Fruit fly (Drosophila melanogaster): ENCODE measurements around the gene ND-B22.

The ND-B22 gene

DNA sequence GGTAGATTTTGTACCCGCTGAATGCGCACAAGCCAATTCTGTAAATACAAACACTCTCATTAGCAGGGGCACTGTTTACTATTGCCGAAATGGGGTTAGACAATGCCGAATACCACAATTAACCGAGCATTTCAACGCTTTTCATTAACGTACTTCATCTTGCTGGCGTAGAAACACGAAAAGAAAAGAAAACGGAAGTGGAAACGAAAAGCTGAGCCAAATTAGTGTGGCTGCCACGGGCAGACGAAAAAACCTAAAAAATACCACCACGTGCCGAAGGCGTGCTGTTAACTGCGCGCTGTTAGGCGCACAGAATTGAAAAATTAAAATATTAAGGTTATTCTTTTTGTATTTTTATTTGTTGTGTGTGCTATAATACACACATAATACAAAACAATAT, 24.0 kb upstream of the ND-B22 start, which contains the start of gene RpL24 (continued):
- peak; percentile 89 for TF ChIP-seq CG2202 (tag; optimal IDR thresholded peaks at IDR 0.05)
- peak; percentile 72 for TF ChIP-seq CG30431 (GFP tag; optimal IDR thresholded peaks at IDR 0.05)
- TF ChIP-seq fd102C (GFP tag; optimal IDR thresholded peaks at IDR 0.05): peak; percentile 93
- peak; percentile 92 for TF ChIP-seq CG17359 (tag; optimal IDR thresholded peaks at IDR 0.05)
- peak; percentile 75 for TF ChIP-seq dimm (GFP tag; IDR thresholded peaks at IDR 0.05)
- peak; percentile 72 for TF ChIP-seq CG6689 (GFP tag; IDR thresholded peaks at IDR 0.05)
- TF ChIP-seq CG11093 (GFP tag; IDR thresholded peaks at IDR 0.05): no peak; the same call in 2 of the 3 replicates
- TF ChIP-seq CG17802 (tag; optimal IDR thresholded peaks at IDR 0.05): peak; percentile 82
- peak; percentile 94 for TF ChIP-seq ash1 (GFP tag; optimal IDR thresholded peaks at IDR 0.05)
- peak; percentile 89 for TF ChIP-seq btn (GFP tag; optimal IDR thresholded peaks at IDR 0.05)
- peak; percentile 77 for TF ChIP-seq grn (GFP tag; optimal IDR thresholded peaks at IDR 0.05)
- TF ChIP-seq CG6272 (GFP tag; IDR thresholded peaks at IDR 0.05): peak; percentile 64; the same call in 1 of the 2 replicates
- peak in 1 of 3 experiments; percentile 72 for TF ChIP-seq Stat92E (GFP tag; optimal IDR thresholded peaks at IDR 0.05)
- peak; percentile 98 for TF ChIP-seq lab (GFP tag; optimal IDR thresholded peaks at IDR 0.05)
- peak in 1 of 2 experiments; percentile 80 for TF ChIP-seq insv (GFP tag; optimal IDR thresholded peaks at IDR 0.05)
- TF ChIP-seq Hr51 (GFP tag; optimal IDR thresholded peaks at IDR 0.05): peak; percentile 81 to 88
- peak; percentile 91 for TF ChIP-seq CG4707 (GFP tag; optimal IDR thresholded peaks at IDR 0.05)
- peak; percentile 86 for TF ChIP-seq Bteb2 (GFP tag; optimal IDR thresholded peaks at IDR 0.05)
- peak; percentile 88 for TF ChIP-seq pzg (GFP tag; optimal IDR thresholded peaks at IDR 0.05)
- peak; percentile 68 for TF ChIP-seq row (GFP tag; IDR thresholded peaks at IDR 0.05)
- peak; percentile 67 for TF ChIP-seq zf30C (GFP tag; optimal IDR thresholded peaks at IDR 0.05)
- TF ChIP-seq CG7839 (tag; optimal IDR thresholded peaks at IDR 0.05): peak; percentile 86
- peak; percentile 96 for TF ChIP-seq CG17568 (GFP tag; optimal IDR thresholded peaks at IDR 0.05)
- peak; percentile 75 for TF ChIP-seq CG13424 (tag; optimal IDR thresholded peaks at IDR 0.05)
- no peak for TF ChIP-seq Gsc (GFP tag; IDR thresholded peaks at IDR 0.05)
- peak; percentile 87 for TF ChIP-seq sug (tag; optimal IDR thresholded peaks at IDR 0.05)
- peak; percentile 86 for TF ChIP-seq CG6254 (GFP tag; optimal IDR thresholded peaks at IDR 0.05)
- peak; percentile 80 for TF ChIP-seq slp2 (GFP tag; optimal IDR thresholded peaks at IDR 0.05)
- peak; percentile 84 for TF ChIP-seq CG9817 (tag; optimal IDR thresholded peaks at IDR 0.05)
- no peak for TF ChIP-seq nerfin-2 (GFP tag; IDR thresholded peaks at IDR 0.05; ENCODE audit: partially characterized antibody)
- TF ChIP-seq tap (tag; optimal IDR thresholded peaks at IDR 0.05): peak; percentile 77
- peak; percentile 78 for TF ChIP-seq CG3065 (GFP tag; optimal IDR thresholded peaks at IDR 0.05)
- TF ChIP-seq CG10462 (GFP tag; optimal IDR thresholded peaks at IDR 0.05): peak; percentile 57
- peak; percentile 77 for TF ChIP-seq CG12942 (GFP tag; optimal IDR thresholded peaks at IDR 0.05)
- TF ChIP-seq CG17912 (GFP tag; optimal IDR thresholded peaks at IDR 0.05): peak; percentile 97
- TF ChIP-seq CG16815 (GFP tag; optimal IDR thresholded peaks at IDR 0.05): peak; percentile 47
- TF ChIP-seq sens-2 (GFP tag; IDR thresholded peaks at IDR 0.05): peak; percentile 91
- TF ChIP-seq sr (GFP tag; IDR thresholded peaks at IDR 0.05): peak; percentile 93
- TF ChIP-seq CkIIα-i1 (GFP tag; IDR thresholded peaks at IDR 0.05): no peak
- peak; percentile 46 for TF ChIP-seq CG4360 (GFP tag; IDR thresholded peaks at IDR 0.05)
- peak; percentile 79 for TF ChIP-seq mam (GFP tag; optimal IDR thresholded peaks at IDR 0.05)
- TF ChIP-seq Kr (GFP tag; optimal IDR thresholded peaks at IDR 0.05): peak; percentile 83
- TF ChIP-seq wdn (GFP tag; IDR thresholded peaks at IDR 0.05): peak; percentile 83
- TF ChIP-seq ato (GFP tag; IDR thresholded peaks at IDR 0.05; ENCODE audit: partially characterized antibody): peak; percentile 36; the same call in 1 of the 2 replicates
- TF ChIP-seq Bdp1 (GFP tag; optimal IDR thresholded peaks at IDR 0.05): peak; percentile 83
- peak; percentile 85 for TF ChIP-seq CG2712 (tag; optimal IDR thresholded peaks at IDR 0.05)
- peak; percentile 50 for TF ChIP-seq fd96Cb (tag; optimal IDR thresholded peaks at IDR 0.05)
- peak; percentile 76 for TF ChIP-seq CG31224 (GFP tag; IDR thresholded peaks at IDR 0.05)
- TF ChIP-seq CG18619 (GFP tag; optimal IDR thresholded peaks at IDR 0.05): peak; percentile 95
- TF ChIP-seq CG13775 (GFP tag; optimal IDR thresholded peaks at IDR 0.05): peak; percentile 96

All from whole organism, embryonic.